Fruit fly (Drosophila melanogaster): ENCODE results near the gene CG9948.

dm6 chr3L:6981109-6981741 lies 25.4 kb downstream of the CG9948 start:
- TF ChIP-seq CG11902 (GFP tag; optimal IDR thresholded peaks at IDR 0.05) (no peak), CG32006 (GFP tag; optimal IDR thresholded peaks at IDR 0.05) (no peak), Blimp-1 (GFP tag; optimal IDR thresholded peaks at IDR 0.05) (no peak), CG16779 (tag; optimal IDR thresholded peaks at IDR 0.05) (no peak), Sox102F (GFP tag; optimal IDR thresholded peaks at IDR 0.05) (no peak), CG10631 (GFP tag; optimal IDR thresholded peaks at IDR 0.05) (no peak)

All from whole organism, prepupa.